Worm (Caenorhabditis elegans) whole organism, young adult: ENCODE measurements around the gene zipt-2.1.

ENCODE experiments used
- B0019.2 ChIP-seq: fragments of 200-800 bp; sonication (Bioruptor generic); conservative IDR thresholded peaks from 2 replicates; pipeline ENCODE4 v1.3.6; 2022; ENCODE audit warnings: missing genetic modification reagents, missing genetic modification characterization, missing compliant biosample characterization
- B0336.3 ChIP-seq: fragments of 200-800 bp; sonication (Bioruptor generic); IDR thresholded peaks from 2 replicates; pipeline ENCODE4 v1.3.6; 2022; ENCODE audit warnings: missing genetic modification characterization, missing compliant biosample characterization
- C17E4.6 ChIP-seq: fragments of 200-800 bp; sonication (Bioruptor generic); IDR thresholded peaks from 2 replicates; pipeline ENCODE4 v1.3.6; 2022; ENCODE audit warnings: missing genetic modification reagents, missing genetic modification characterization, missing compliant biosample characterization
- D2030.7 ChIP-seq: fragments of 200-800 bp; sonication (Bioruptor generic); IDR thresholded peaks from 2 replicates; pipeline ENCODE4 v1.3.6; 2022; ENCODE audit warnings: missing genetic modification reagents, missing genetic modification characterization, missing compliant biosample characterization
- F39B2.1 ChIP-seq: fragments of 200-800 bp; sonication (Bioruptor generic); IDR thresholded peaks from 2 replicates; pipeline ENCODE4 v1.3.6; 2022; ENCODE audit warnings: missing genetic modification reagents, missing genetic modification characterization, missing compliant biosample characterization
- F57A8.1 ChIP-seq: fragments of 200-800 bp; sonication (Bioruptor generic); optimal IDR thresholded peaks from 2 replicates; lab custom pipeline; 2018; ENCODE audit warnings: mild to moderate bottlenecking, missing genetic modification characterization, moderate library complexity, missing compliant biosample characterization
- K11D2.4 ChIP-seq: fragments of 200-800 bp; sonication (Bioruptor generic); IDR thresholded peaks from 2 replicates; pipeline ENCODE4 v1.3.6; 2022; ENCODE audit warnings: missing genetic modification reagents, missing genetic modification characterization, missing compliant biosample characterization
- K12H6.12 ChIP-seq: fragments of 200-800 bp; sonication (Bioruptor generic); optimal IDR thresholded peaks from 2 replicates; lab custom pipeline; 2018; ENCODE audit warnings: mild to moderate bottlenecking, missing genetic modification characterization, missing compliant biosample characterization
- Y53G8AR.9 ChIP-seq: fragments of 200-800 bp; sonication (Bioruptor generic); conservative IDR thresholded peaks from 2 replicates; pipeline ENCODE4 v1.3.6; 2022; ENCODE audit warnings: missing genetic modification reagents, missing genetic modification characterization, missing compliant biosample characterization
- ZK185.1 ChIP-seq: sonication (generic microtip); optimal IDR thresholded peaks from 2 replicates; lab custom pipeline; 2016; ENCODE audit warnings: mild to moderate bottlenecking, missing genetic modification characterization, missing compliant biosample characterization; ENCODE audit not compliant: poor library complexity, severe bottlenecking
- akir-1 ChIP-seq: fragments of 200-800 bp; sonication (Bioruptor generic); optimal IDR thresholded peaks from 2 replicates; lab custom pipeline; 2018; ENCODE audit warnings: mild to moderate bottlenecking, missing genetic modification characterization, moderate library complexity, missing compliant biosample characterization
- atf-7 ChIP-seq: sonication (generic microtip); optimal IDR thresholded peaks from 2 replicates; lab custom pipeline; 2017; ENCODE audit warnings: mild to moderate bottlenecking, missing genetic modification characterization, missing compliant biosample characterization
- athp-1 ChIP-seq: sonication (generic microtip); optimal IDR thresholded peaks from 2 replicates; lab custom pipeline; 2017; ENCODE audit warnings: mild to moderate bottlenecking, missing genetic modification characterization, missing compliant biosample characterization
- attf-3 ChIP-seq: fragments of 200-800 bp; sonication (Bioruptor generic); conservative IDR thresholded peaks from 2 replicates; pipeline ENCODE4 v1.3.6; 2022; ENCODE audit warnings: missing genetic modification reagents, missing genetic modification characterization, missing compliant biosample characterization
- attf-5 ChIP-seq: fragments of 200-800 bp; sonication (Bioruptor generic); optimal IDR thresholded peaks from 2 replicates; lab custom pipeline; 2018; ENCODE audit warnings: mild to moderate bottlenecking, missing genetic modification characterization, missing compliant biosample characterization
- cebp-1 ChIP-seq, 2 experiments: fragments of 200-800 bp in 1 of 2; sonication (Bioruptor generic) in 1 of 2; sonication (generic microtip) in 1 of 2; IDR thresholded peaks in 1 of 2; optimal IDR thresholded peaks in 1 of 2; 2 replicates each; pipeline versions ENCODE4 v1.3.6 to Lab custom; 2017 to 2022; ENCODE audit warnings: missing compliant biosample characterization in 2 of 2, missing genetic modification characterization in 2 of 2, mild to moderate bottlenecking in 1 of 2, missing genetic modification reagents in 1 of 2, moderate library complexity in 1 of 2
- ceh-27 ChIP-seq: fragments of 200-800 bp; sonication (Bioruptor generic); optimal IDR thresholded peaks from 2 replicates; lab custom pipeline; 2018; ENCODE audit warnings: mild to moderate bottlenecking, missing genetic modification characterization, moderate library complexity, missing compliant biosample characterization
- chd-7 ChIP-seq: sonication (generic microtip); optimal IDR thresholded peaks from 2 replicates; lab custom pipeline; 2016; ENCODE audit warnings: mild to moderate bottlenecking, missing genetic modification characterization, moderate library complexity, missing compliant biosample characterization
- die-1 ChIP-seq: sonication (generic microtip); optimal IDR thresholded peaks from 2 replicates; lab custom pipeline; 2016; ENCODE audit warnings: missing genotype, mild to moderate bottlenecking, missing genetic modification characterization, missing compliant biosample characterization
- dox-1 ChIP-seq: fragments of 200-800 bp; sonication (Bioruptor generic); IDR thresholded peaks from 2 replicates; pipeline ENCODE4 v1.3.6; 2022; ENCODE audit warnings: missing genetic modification reagents, missing genetic modification characterization, missing compliant biosample characterization
- efl-1 ChIP-seq: fragments of 150-350 bp; optimal IDR thresholded peaks from 2 replicates; lab custom pipeline; 2014; ENCODE audit warnings: missing biosample characterization, missing genetic modification reagents, missing genetic modification characterization
- egl-44 ChIP-seq: fragments of 200-800 bp; sonication (Bioruptor generic); IDR thresholded peaks from 2 replicates; pipeline ENCODE4 v1.3.6; 2022; ENCODE audit warnings: missing genetic modification reagents, missing genetic modification characterization, missing compliant biosample characterization
- egrh-3 ChIP-seq: fragments of 200-800 bp; sonication (Bioruptor generic); IDR thresholded peaks from 2 replicates; pipeline ENCODE4 v1.3.6; 2022; ENCODE audit warnings: missing genetic modification reagents, missing genetic modification characterization, missing compliant biosample characterization
- ets-4 ChIP-seq: fragments of 200-800 bp; sonication (Bioruptor generic); optimal IDR thresholded peaks from 2 replicates; lab custom pipeline; 2018; ENCODE audit warnings: mild to moderate bottlenecking, missing genetic modification characterization, missing compliant biosample characterization
- hmg-1.2 ChIP-seq: fragments of 200-800 bp; sonication (Bioruptor generic); IDR thresholded peaks from 2 replicates; pipeline ENCODE4 v1.3.6; 2022; ENCODE audit warnings: missing genetic modification reagents, missing genetic modification characterization, missing compliant biosample characterization
- hmg-20 ChIP-seq: fragments of 200-800 bp; sonication (Bioruptor generic); IDR thresholded peaks from 2 replicates; pipeline ENCODE4 v1.3.6; 2022; ENCODE audit warnings: missing genetic modification reagents, missing genetic modification characterization, missing compliant biosample characterization
- let-607 ChIP-seq, 2 experiments: fragments of 200-800 bp in 1 of 2; sonication (Bioruptor generic) in 1 of 2; sonication (generic microtip) in 1 of 2; optimal IDR thresholded peaks; 2 replicates each; lab custom pipeline; 2016 to 2018; ENCODE audit warnings: mild to moderate bottlenecking in 2 of 2, missing compliant biosample characterization in 2 of 2, missing genetic modification characterization in 2 of 2, moderate library complexity in 2 of 2, missing genotype in 1 of 2
- lin-26 ChIP-seq: fragments of 200-800 bp; sonication (Bioruptor generic); IDR thresholded peaks from 2 replicates; pipeline ENCODE4 v1.3.6; 2022; ENCODE audit warnings: missing genetic modification reagents, missing genetic modification characterization, missing compliant biosample characterization
- lsy-27 ChIP-seq: sonication (generic microtip); optimal IDR thresholded peaks from 2 replicates; lab custom pipeline; 2017; ENCODE audit warnings: missing genetic modification characterization, mild to moderate bottlenecking, missing compliant biosample characterization, antibody characterized with exemption, missing genotype, borderline replicate concordance; ENCODE audit not compliant: insufficient read depth
- madf-6 ChIP-seq: fragments of 200-800 bp; sonication (Bioruptor generic); IDR thresholded peaks from 2 replicates; pipeline ENCODE4 v1.3.6; 2022; ENCODE audit warnings: missing genetic modification reagents, missing genetic modification characterization, missing compliant biosample characterization
- mcd-1 ChIP-seq: fragments of 200-800 bp; sonication (Bioruptor generic); IDR thresholded peaks from 2 replicates; pipeline ENCODE4 v1.3.6; 2022; ENCODE audit warnings: missing genetic modification reagents, missing genetic modification characterization, missing compliant biosample characterization
- nfyb-1 ChIP-seq: fragments of 200-800 bp; sonication (Bioruptor generic); IDR thresholded peaks from 2 replicates; pipeline ENCODE4 v1.3.6; 2022; ENCODE audit warnings: missing genetic modification reagents, missing genetic modification characterization, missing compliant biosample characterization
- nhr-179 ChIP-seq: sonication (generic microtip); optimal IDR thresholded peaks from 2 replicates; lab custom pipeline; 2016; ENCODE audit warnings: mild to moderate bottlenecking, missing genetic modification characterization, missing compliant biosample characterization
- pbrm-1 ChIP-seq: fragments of 200-800 bp; sonication (Bioruptor generic); IDR thresholded peaks from 2 replicates; pipeline ENCODE4 v1.3.6; 2022; ENCODE audit warnings: missing genetic modification reagents, missing genetic modification characterization, missing compliant biosample characterization
- rpc-1 ChIP-seq, 2 experiments: fragments of 150-350 bp in 1 of 2; sonication (generic microtip) in 1 of 2; optimal IDR thresholded peaks; 2 replicates each; lab custom pipeline; 2014 to 2018; ENCODE audit warnings: missing biosample characterization in 1 of 2, missing genetic modification characterization in 1 of 2, missing genetic modification reagents in 1 of 2, missing genotype in 1 of 2
- sea-2 ChIP-seq: fragments of 200-800 bp; sonication (Bioruptor generic); IDR thresholded peaks from 2 replicates; pipeline ENCODE4 v1.3.6; 2022; ENCODE audit warnings: missing genetic modification characterization, missing compliant biosample characterization
- zfh-2 ChIP-seq: fragments of 200-800 bp; sonication (Bioruptor generic); conservative IDR thresholded peaks from 2 replicates; pipeline ENCODE4 v1.3.6; 2022; ENCODE audit warnings: missing genetic modification reagents, missing genetic modification characterization, missing compliant biosample characterization
- ztf-25 ChIP-seq: fragments of 200-800 bp; sonication (Bioruptor generic); IDR thresholded peaks from 2 replicates; pipeline ENCODE4 v1.3.6; 2022; ENCODE audit warnings: missing genetic modification reagents, missing genetic modification characterization, missing compliant biosample characterization
- ztf-3 ChIP-seq: fragments of 200-800 bp; sonication (Bioruptor generic); optimal IDR thresholded peaks from 2 replicates; lab custom pipeline; 2018; ENCODE audit warnings: mild to moderate bottlenecking, missing genetic modification characterization, missing compliant biosample characterization

Gene zipt-2.1

DNA sequence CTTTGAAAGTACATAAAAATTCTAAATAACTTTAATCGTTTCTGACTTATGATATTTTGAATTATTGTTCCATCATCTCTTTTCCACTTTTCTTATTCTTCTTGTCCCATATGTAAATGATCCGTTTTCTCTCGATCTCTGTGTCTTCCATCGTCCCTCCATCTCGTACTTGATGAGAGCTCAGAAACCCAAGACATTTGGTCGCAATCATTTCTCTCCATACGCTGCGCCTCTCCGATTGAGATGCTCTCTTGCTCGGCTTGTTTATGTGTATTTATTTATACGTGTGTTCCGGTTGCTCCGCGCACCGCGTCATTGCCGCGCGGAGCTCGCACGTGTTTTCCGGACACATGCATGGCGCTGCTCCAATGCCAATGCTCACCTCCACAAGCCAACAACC lies 11.9 kb downstream of the zipt-2.1 start:
- TF ChIP-seq D2030.7, result no peak
- no peak for TF ChIP-seq nfyb-1
- no peak for TF ChIP-seq nhr-179
- TF ChIP-seq lsy-27 (tag; lab: Kevin White, UChicago), result no peak
- TF ChIP-seq ztf-3 (GFP tag; lab: Kevin White, UChicago), result no peak
- TF ChIP-seq let-607 (tag; optimal IDR thresholded peaks at IDR 0.05; lab: Kevin White, UChicago), result no peak
- TF ChIP-seq hmg-20 (GFP tag; lab: Robert Waterston, UW), result no peak
- TF ChIP-seq rpc-1 (optimal IDR thresholded peaks at IDR 0.05; lab: Kevin White, UChicago), result no peak
- no peak for TF ChIP-seq rpc-1 (tag; optimal IDR thresholded peaks at IDR 0.05; lab: Kevin White, UChicago)

DNA sequence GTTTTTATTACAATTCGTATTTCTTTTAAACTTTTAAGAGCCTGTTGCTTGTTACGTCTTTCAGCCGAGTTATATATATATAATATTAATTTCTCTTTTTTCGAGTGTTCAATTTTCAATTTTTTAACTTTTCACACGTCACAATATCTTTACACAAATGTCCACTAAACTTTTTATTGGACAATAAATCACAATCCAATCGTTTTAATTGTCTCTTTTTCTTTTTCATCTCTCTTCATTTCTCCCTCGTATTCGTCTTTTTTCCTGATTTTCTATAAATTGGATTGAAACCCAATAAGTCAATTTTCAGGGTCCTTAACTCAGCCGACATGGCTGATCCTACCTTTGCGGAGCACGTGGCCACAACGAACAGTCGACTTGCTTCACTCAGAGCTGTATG lies 12.6 kb downstream of the zipt-2.1 start, which contains the start of gene miz-1:
miz-1 (plus strand) TSS at position 301 of the 400 bp plus-strand sequence.
- TF ChIP-seq let-607 (tag; optimal IDR thresholded peaks at IDR 0.05; lab: Kevin White, UChicago) (no peak), efl-1 (GFP tag; lab: Kevin White, UChicago) (no peak), mcd-1 (no peak), atf-7 (tag; lab: Kevin White, UChicago) (no peak), D2030.7 (no peak), ZK185.1 (no peak)
- TF ChIP-seq, all 124 proteins: peak for 0

DNA sequence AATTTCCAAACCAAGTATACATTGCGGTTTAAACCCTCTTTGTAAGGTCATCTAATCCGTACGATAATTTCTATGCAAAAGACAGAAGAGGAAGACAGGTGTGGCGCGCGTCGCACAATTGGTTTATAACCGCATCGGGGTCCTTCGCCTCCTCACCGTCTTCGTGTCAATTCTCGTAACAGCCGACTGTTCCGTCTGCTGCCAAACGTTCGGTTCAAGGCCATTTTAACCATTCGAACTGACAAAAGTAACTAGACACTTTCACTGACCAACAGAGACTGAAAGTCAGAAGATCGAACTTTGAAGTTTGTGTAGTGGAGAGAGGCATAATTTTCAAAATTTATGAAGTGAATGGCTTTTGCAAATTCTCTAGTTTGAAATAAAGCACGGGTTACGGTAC lies 16.5 kb downstream of the zipt-2.1 start:
- no peak for TF ChIP-seq Y53G8AR.9 (GFP tag; lab: Robert Waterston, UW)
- no peak for TF ChIP-seq attf-3 (GFP tag; lab: Robert Waterston, UW)
- 0 out of 2 replicates have a peak, but pooled peaks have one; percentile 21 for TF ChIP-seq lin-26 (GFP tag; lab: Robert Waterston, UW)
- TF ChIP-seq chd-7 (tag; lab: Kevin White, UChicago), result no peak

DNA sequence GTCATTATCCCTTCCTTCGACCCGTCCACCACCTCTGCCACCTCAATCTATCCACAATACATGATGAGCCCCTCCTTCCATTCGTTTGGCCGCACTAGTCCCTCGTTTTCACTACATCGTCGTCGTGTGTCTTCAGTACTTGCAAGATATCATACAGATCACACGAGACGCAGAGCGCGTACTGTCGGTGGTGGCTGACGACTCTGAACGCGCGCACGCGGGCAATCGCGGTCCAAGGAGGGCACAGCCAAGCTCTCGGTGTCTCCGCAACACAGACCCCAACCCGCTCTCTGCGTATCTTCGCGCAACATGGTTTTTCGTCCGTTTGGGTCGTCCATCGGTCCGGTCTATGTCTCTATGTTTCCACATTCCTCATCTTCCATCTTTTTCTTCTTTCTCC lies 17.6 kb downstream of the zipt-2.1 start:
- TF ChIP-seq mcd-1 (peak; percentile 48; the same call in 1 of the 2 replicates), let-607 (tag; optimal IDR thresholded peaks at IDR 0.05; lab: Kevin White, UChicago) (no peak), ztf-3 (GFP tag; lab: Kevin White, UChicago) (no peak), dox-1 (GFP tag; lab: Robert Waterston, UW) (peak; percentile 67), cebp-1 (GFP tag; IDR thresholded peaks at IDR 0.05; lab: Robert Waterston, UW) (no peak), cebp-1 (tag; optimal IDR thresholded peaks at IDR 0.05; lab: Kevin White, UChicago) (peak; percentile 12), lin-26 (GFP tag; lab: Robert Waterston, UW) (0 out of 2 replicates have a peak, but pooled peaks have one; percentile 25), die-1 (tag; lab: Kevin White, UChicago) (peak; percentile 6), ceh-27 (GFP tag; lab: Kevin White, UChicago) (peak; percentile 25), F39B2.1 (GFP tag; lab: Robert Waterston, UW) (no peak), egrh-3 (GFP tag; lab: Robert Waterston, UW) (peak; percentile 78; the same call in 1 of the 2 replicates), K11D2.4 (0 out of 2 replicates have a peak, but pooled peaks have one; percentile 15), attf-5 (GFP tag; lab: Kevin White, UChicago) (peak; percentile 1), egl-44 (GFP tag; lab: Robert Waterston, UW) (no peak), B0336.3 (0 out of 2 replicates have a peak, but pooled peaks have one; percentile 19), attf-3 (GFP tag; lab: Robert Waterston, UW) (no peak), hmg-20 (GFP tag; lab: Robert Waterston, UW) (no peak), pbrm-1 (GFP tag; lab: Robert Waterston, UW) (no peak), hmg-1.2 (GFP tag; lab: Robert Waterston, UW) (peak; percentile 61), zfh-2 (GFP tag; lab: Robert Waterston, UW) (peak; percentile 96)

DNA sequence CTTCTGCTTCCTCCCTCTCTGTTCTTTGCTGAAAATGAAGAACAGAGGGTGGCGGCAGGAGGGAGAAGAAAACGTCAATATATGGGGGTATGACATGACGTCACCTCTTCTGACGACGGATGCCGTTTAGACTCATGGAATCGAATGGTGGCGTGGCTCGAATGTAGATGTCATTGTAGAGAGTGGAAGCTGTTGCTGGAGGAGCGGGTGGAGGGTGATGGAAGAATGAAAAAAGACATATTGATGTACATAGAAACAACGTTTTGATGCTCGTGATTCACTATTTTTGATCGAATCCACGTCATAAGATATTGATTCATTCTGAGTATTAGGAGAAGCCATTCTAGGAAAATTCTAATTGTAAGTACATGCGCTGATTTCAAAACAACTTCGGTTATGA lies 19.6 kb downstream of the zipt-2.1 start:
- TF ChIP-seq akir-1 (GFP tag; lab: Kevin White, UChicago), result no peak
- TF ChIP-seq pbrm-1 (GFP tag; lab: Robert Waterston, UW), result 0 out of 2 replicates have a peak, but pooled peaks have one; percentile 6
- no peak for TF ChIP-seq F57A8.1
- no peak for TF ChIP-seq sea-2 (GFP tag; lab: Robert Waterston, UW)
- peak; percentile 35 for TF ChIP-seq K12H6.12 (tag; lab: Kevin White, UChicago)
- TF ChIP-seq ets-4, result no peak
- TF ChIP-seq athp-1 (tag; lab: Kevin White, UChicago), result no peak
- TF ChIP-seq lsy-27 (tag; lab: Kevin White, UChicago), result no peak
- TF ChIP-seq ztf-25 (GFP tag; lab: Robert Waterston, UW), result no peak
- peak; percentile 17 for TF ChIP-seq chd-7 (tag; lab: Kevin White, UChicago)
- TF ChIP-seq madf-6 (GFP tag; lab: Robert Waterston, UW), result no peak
- TF ChIP-seq zfh-2 (GFP tag; lab: Robert Waterston, UW), result peak; percentile 75
- TF ChIP-seq mcd-1, result no peak
- no peak for TF ChIP-seq B0019.2
- no peak for TF ChIP-seq C17E4.6
